Worm (Caenorhabditis elegans) whole organism, young adult: ENCODE measurements around the gene dnj-24.

Experiments used
- B0261.1 ChIP-seq: sonication (generic microtip); optimal IDR thresholded peaks from 2 replicates; lab custom pipeline; 2016; ENCODE audit warnings: mild to moderate bottlenecking, missing genetic modification characterization, moderate library complexity, missing compliant biosample characterization
- C17E4.6 ChIP-seq: fragments of 200-800 bp; sonication (Bioruptor generic); IDR thresholded peaks from 2 replicates; pipeline ENCODE4 v1.3.6; 2022; ENCODE audit warnings: missing genetic modification reagents, missing genetic modification characterization, missing compliant biosample characterization
- D2030.7 ChIP-seq: fragments of 200-800 bp; sonication (Bioruptor generic); IDR thresholded peaks from 2 replicates; pipeline ENCODE4 v1.3.6; 2022; ENCODE audit warnings: missing genetic modification reagents, missing genetic modification characterization, missing compliant biosample characterization
- F23B12.7 ChIP-seq: sonication (generic microtip); optimal IDR thresholded peaks from 2 replicates; lab custom pipeline; 2017; ENCODE audit warnings: missing genetic modification characterization, mild to moderate bottlenecking, missing compliant biosample characterization, antibody characterized with exemption, moderate library complexity; ENCODE audit not compliant: insufficient read depth
- F39B2.1 ChIP-seq: fragments of 200-800 bp; sonication (Bioruptor generic); IDR thresholded peaks from 2 replicates; pipeline ENCODE4 v1.3.6; 2022; ENCODE audit warnings: missing genetic modification reagents, missing genetic modification characterization, missing compliant biosample characterization
- F49E8.2 ChIP-seq: sonication (generic microtip); optimal IDR thresholded peaks from 3 replicates; lab custom pipeline; 2017; ENCODE audit warnings: missing genetic modification characterization, mild to moderate bottlenecking, missing compliant biosample characterization, antibody characterized with exemption, moderate library complexity; ENCODE audit not compliant: insufficient read depth
- Y67H2A.10 ChIP-seq: fragments of 200-800 bp; sonication (Bioruptor generic); conservative IDR thresholded peaks from 2 replicates; pipeline ENCODE4 v1.3.6; 2022; ENCODE audit warnings: missing genetic modification reagents, missing genetic modification characterization, missing compliant biosample characterization
- atf-7 ChIP-seq: sonication (generic microtip); optimal IDR thresholded peaks from 2 replicates; lab custom pipeline; 2017; ENCODE audit warnings: mild to moderate bottlenecking, missing genetic modification characterization, missing compliant biosample characterization
- athp-1 ChIP-seq: sonication (generic microtip); optimal IDR thresholded peaks from 2 replicates; lab custom pipeline; 2017; ENCODE audit warnings: mild to moderate bottlenecking, missing genetic modification characterization, missing compliant biosample characterization
- attf-3 ChIP-seq: fragments of 200-800 bp; sonication (Bioruptor generic); conservative IDR thresholded peaks from 2 replicates; pipeline ENCODE4 v1.3.6; 2022; ENCODE audit warnings: missing genetic modification reagents, missing genetic modification characterization, missing compliant biosample characterization
- attf-5 ChIP-seq: fragments of 200-800 bp; sonication (Bioruptor generic); optimal IDR thresholded peaks from 2 replicates; lab custom pipeline; 2018; ENCODE audit warnings: mild to moderate bottlenecking, missing genetic modification characterization, missing compliant biosample characterization
- ccch-3 ChIP-seq: fragments of 200-800 bp; sonication (Bioruptor generic); optimal IDR thresholded peaks from 2 replicates; lab custom pipeline; 2018; ENCODE audit warnings: mild to moderate bottlenecking, missing genetic modification characterization, missing compliant biosample characterization
- ceh-100 ChIP-seq: fragments of 200-800 bp; sonication (Bioruptor generic); IDR thresholded peaks from 2 replicates; pipeline ENCODE4 v1.3.6; 2022; ENCODE audit warnings: missing genetic modification reagents, missing genetic modification characterization, missing compliant biosample characterization
- ceh-27 ChIP-seq: fragments of 200-800 bp; sonication (Bioruptor generic); optimal IDR thresholded peaks from 2 replicates; lab custom pipeline; 2018; ENCODE audit warnings: mild to moderate bottlenecking, missing genetic modification characterization, moderate library complexity, missing compliant biosample characterization
- ceh-40 ChIP-seq: fragments of 200-800 bp; sonication (Bioruptor generic); IDR thresholded peaks from 2 replicates; pipeline ENCODE4 v1.3.6; 2022; ENCODE audit warnings: missing genetic modification characterization, missing compliant biosample characterization
- ceh-58 ChIP-seq: fragments of 200-800 bp; sonication (Bioruptor generic); IDR thresholded peaks from 2 replicates; pipeline ENCODE4 v1.3.6; 2022; ENCODE audit warnings: missing genetic modification characterization, missing compliant biosample characterization
- ceh-79 ChIP-seq: sonication (generic microtip); optimal IDR thresholded peaks from 2 replicates; lab custom pipeline; 2017; ENCODE audit warnings: mild to moderate bottlenecking, missing genetic modification characterization, missing compliant biosample characterization
- die-1 ChIP-seq: sonication (generic microtip); optimal IDR thresholded peaks from 2 replicates; lab custom pipeline; 2016; ENCODE audit warnings: missing genotype, mild to moderate bottlenecking, missing genetic modification characterization, missing compliant biosample characterization
- dpl-1 ChIP-seq: fragments of 150-350 bp; optimal IDR thresholded peaks from 2 replicates; lab custom pipeline; 2014; ENCODE audit warnings: missing biosample characterization, missing genetic modification reagents, missing genetic modification characterization
- efl-1 ChIP-seq: fragments of 150-350 bp; optimal IDR thresholded peaks from 2 replicates; lab custom pipeline; 2014; ENCODE audit warnings: missing biosample characterization, missing genetic modification reagents, missing genetic modification characterization
- hmg-1.2 ChIP-seq: fragments of 200-800 bp; sonication (Bioruptor generic); IDR thresholded peaks from 2 replicates; pipeline ENCODE4 v1.3.6; 2022; ENCODE audit warnings: missing genetic modification reagents, missing genetic modification characterization, missing compliant biosample characterization
- let-607 ChIP-seq, 2 experiments: fragments of 200-800 bp in 1 of 2; sonication (Bioruptor generic) in 1 of 2; sonication (generic microtip) in 1 of 2; optimal IDR thresholded peaks; 2 replicates each; lab custom pipeline; 2016 to 2018; ENCODE audit warnings: mild to moderate bottlenecking in 2 of 2, missing compliant biosample characterization in 2 of 2, missing genetic modification characterization in 2 of 2, moderate library complexity in 2 of 2, missing genotype in 1 of 2
- lin-26 ChIP-seq: fragments of 200-800 bp; sonication (Bioruptor generic); IDR thresholded peaks from 2 replicates; pipeline ENCODE4 v1.3.6; 2022; ENCODE audit warnings: missing genetic modification reagents, missing genetic modification characterization, missing compliant biosample characterization
- lin-35 ChIP-seq, 3 experiments: fragments of 150-350 bp in 2 of 3; sonication (generic microtip) in 1 of 3; optimal IDR thresholded peaks; 2 replicates each; lab custom pipeline; 2014 to 2018; ENCODE audit warnings: missing biosample characterization in 3 of 3, missing genetic modification characterization in 3 of 3, missing genetic modification reagents in 3 of 3
- lsy-27 ChIP-seq: sonication (generic microtip); optimal IDR thresholded peaks from 2 replicates; lab custom pipeline; 2017; ENCODE audit warnings: missing genetic modification characterization, mild to moderate bottlenecking, missing compliant biosample characterization, antibody characterized with exemption, missing genotype, borderline replicate concordance; ENCODE audit not compliant: insufficient read depth
- madf-10 ChIP-seq: sonication (generic microtip); optimal IDR thresholded peaks from 2 replicates; lab custom pipeline; 2016; ENCODE audit warnings: mild to moderate bottlenecking, missing genetic modification characterization, missing compliant biosample characterization
- madf-3 ChIP-seq: fragments of 200-800 bp; sonication (Bioruptor generic); IDR thresholded peaks from 2 replicates; pipeline ENCODE4 v1.3.6; 2022; ENCODE audit warnings: missing genetic modification reagents, missing genetic modification characterization, missing compliant biosample characterization
- madf-8 ChIP-seq: fragments of 200-800 bp; sonication (Bioruptor generic); conservative IDR thresholded peaks from 2 replicates; pipeline ENCODE4 v1.3.6; 2022; ENCODE audit warnings: missing genetic modification reagents, missing genetic modification characterization, missing compliant biosample characterization
- mcd-1 ChIP-seq: fragments of 200-800 bp; sonication (Bioruptor generic); IDR thresholded peaks from 2 replicates; pipeline ENCODE4 v1.3.6; 2022; ENCODE audit warnings: missing genetic modification reagents, missing genetic modification characterization, missing compliant biosample characterization
- mel-28 ChIP-seq: sonication (generic microtip); optimal IDR thresholded peaks from 2 replicates; lab custom pipeline; 2016; ENCODE audit warnings: borderline replicate concordance, mild to moderate bottlenecking, missing genetic modification characterization, missing compliant biosample characterization
- nhr-120 ChIP-seq: fragments of 200-800 bp; sonication (Bioruptor generic); IDR thresholded peaks from 2 replicates; pipeline ENCODE4 v1.3.6; 2022; ENCODE audit warnings: missing genetic modification characterization, missing compliant biosample characterization
- nhr-80 ChIP-seq: sonication (generic microtip); optimal IDR thresholded peaks from 2 replicates; lab custom pipeline; 2016; ENCODE audit warnings: missing genetic modification characterization, missing compliant biosample characterization
- nhr-90 ChIP-seq: sonication (generic microtip); optimal IDR thresholded peaks from 2 replicates; lab custom pipeline; 2016; ENCODE audit warnings: missing genotype, mild to moderate bottlenecking, missing genetic modification characterization, missing compliant biosample characterization
- pha-4 ChIP-seq: fragments of 150-350 bp; sonication (generic microtip); optimal IDR thresholded peaks from 2 replicates; lab custom pipeline; 2014; ENCODE audit warnings: missing biosample characterization, missing genetic modification reagents, missing genetic modification characterization
- rec-8 ChIP-seq, 2 experiments: sonication (generic microtip); optimal IDR thresholded peaks; 2 replicates each; lab custom pipeline; 2016; ENCODE audit warnings: mild to moderate bottlenecking in 2 of 2, missing genetic modification characterization in 2 of 2, missing genetic modification reagents in 2 of 2, missing genotype in 2 of 2, missing biosample characterization in 1 of 2, missing compliant biosample characterization in 1 of 2, moderate library complexity in 1 of 2
- sea-2 ChIP-seq: fragments of 200-800 bp; sonication (Bioruptor generic); IDR thresholded peaks from 2 replicates; pipeline ENCODE4 v1.3.6; 2022; ENCODE audit warnings: missing genetic modification characterization, missing compliant biosample characterization
- snpc-3.4 ChIP-seq: sonication (generic microtip); optimal IDR thresholded peaks from 2 replicates; lab custom pipeline; 2017; ENCODE audit warnings: missing genetic modification characterization, mild to moderate bottlenecking, missing compliant biosample characterization, antibody characterized with exemption, moderate library complexity, missing genotype, missing genetic modification reagents
- snpc-4 ChIP-seq, 5 experiments: fragments of 150-350 bp in 1 of 5; sonication (generic microtip) in 4 of 5; optimal IDR thresholded peaks; 2 replicates each; lab custom pipeline; 2014 to 2018; ENCODE audit warnings: missing genetic modification characterization in 5 of 5, missing biosample characterization in 3 of 5, antibody characterized with exemption in 2 of 5, mild to moderate bottlenecking in 2 of 5, missing compliant biosample characterization in 2 of 5, missing genotype in 2 of 5, moderate library complexity in 2 of 5, missing genetic modification reagents in 1 of 5
- somi-1 ChIP-seq: fragments of 200-800 bp; sonication (Bioruptor generic); optimal IDR thresholded peaks from 2 replicates; lab custom pipeline; 2018; ENCODE audit warnings: mild to moderate bottlenecking, missing genetic modification characterization, missing compliant biosample characterization
- sptf-2 ChIP-seq: fragments of 200-800 bp; sonication (Bioruptor generic); optimal IDR thresholded peaks from 2 replicates; lab custom pipeline; 2018; ENCODE audit warnings: mild to moderate bottlenecking, missing genetic modification characterization, missing compliant biosample characterization
- unc-62 ChIP-seq: fragments of 150-350 bp; optimal IDR thresholded peaks from 2 replicates; lab custom pipeline; 2014; ENCODE audit warnings: missing biosample characterization, missing genetic modification reagents, missing genetic modification characterization
- xnd-1 ChIP-seq: sonication (generic microtip); optimal IDR thresholded peaks from 2 replicates; lab custom pipeline; 2016; ENCODE audit warnings: missing genotype, missing genetic modification reagents, missing genetic modification characterization, missing compliant biosample characterization
- ztf-25 ChIP-seq: fragments of 200-800 bp; sonication (Bioruptor generic); IDR thresholded peaks from 2 replicates; pipeline ENCODE4 v1.3.6; 2022; ENCODE audit warnings: missing genetic modification reagents, missing genetic modification characterization, missing compliant biosample characterization
- ztf-6 ChIP-seq: fragments of 200-800 bp; sonication (Bioruptor generic); IDR thresholded peaks from 2 replicates; pipeline ENCODE4 v1.3.6; 2022; ENCODE audit warnings: missing genetic modification reagents, missing genetic modification characterization, missing compliant biosample characterization

The dnj-24 gene

DNA sequence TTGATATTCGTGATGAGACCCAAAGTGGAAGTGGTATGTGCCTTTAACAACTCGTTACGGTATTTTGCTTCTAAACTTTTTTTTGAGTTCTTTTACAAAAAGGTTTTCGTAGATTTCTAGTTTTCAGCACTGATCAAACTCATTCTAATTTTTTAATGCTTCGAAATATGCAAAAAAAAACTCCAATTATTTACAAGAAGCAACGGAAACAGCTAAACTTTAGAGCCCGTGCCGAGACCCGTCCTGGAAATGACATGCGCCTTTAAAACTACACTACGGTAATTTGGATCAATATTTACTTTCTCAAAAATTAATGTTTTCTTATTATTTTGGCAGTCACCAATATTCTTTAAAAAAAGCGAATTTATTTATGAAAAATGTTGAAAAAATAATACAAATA lies 43.3 kb downstream of the dnj-24 start (continued):
- peak; percentile 16 for TF ChIP-seq athp-1

DNA sequence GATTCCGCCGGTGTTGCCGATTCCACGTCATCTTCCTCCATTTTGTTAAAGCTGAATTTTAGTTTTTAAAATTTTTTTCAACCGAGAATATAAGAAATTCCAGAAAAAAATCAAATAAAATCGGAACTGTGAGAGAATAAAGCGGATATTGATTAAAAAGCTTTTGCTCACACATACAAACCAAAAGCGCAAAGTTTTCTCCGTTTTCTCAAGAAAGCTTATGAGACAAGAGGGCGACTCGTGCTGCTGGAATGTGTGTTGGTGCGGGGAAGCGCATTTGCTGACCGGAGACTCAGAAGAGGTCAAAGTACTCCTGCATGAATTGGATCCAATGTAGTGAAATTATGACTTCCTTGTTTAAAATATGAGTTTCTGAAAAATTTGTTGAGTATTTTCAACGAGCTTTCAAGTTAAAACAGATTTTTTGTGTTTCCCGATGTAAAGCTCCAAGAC lies 44.0 kb downstream of the dnj-24 start, which contains the start of gene paqr-2:
TSS of gene paqr-2 (minus strand) at position 51 of the 453 bp plus-strand sequence.
- TF ChIP-seq nhr-90 (tag; lab: Kevin White, UChicago) (no peak), ztf-25 (GFP tag; lab: Robert Waterston, UW) (no peak), ccch-3 (no peak), hmg-1.2 (GFP tag; lab: Robert Waterston, UW) (0 out of 2 replicates have a peak, but pooled peaks have one; percentile 18), madf-10 (no peak), ceh-58 (GFP tag; lab: Robert Waterston, UW) (no peak), attf-5 (GFP tag; lab: Kevin White, UChicago) (peak; percentile 52), attf-3 (GFP tag; lab: Robert Waterston, UW) (no peak), mcd-1 (peak; percentile 56), pha-4 (tag; lab: Kevin White, UChicago) (peak; percentile 11), somi-1 (no peak), nhr-120 (GFP tag; lab: Robert Waterston, UW) (no peak), nhr-80 (peak; percentile 38)

DNA sequence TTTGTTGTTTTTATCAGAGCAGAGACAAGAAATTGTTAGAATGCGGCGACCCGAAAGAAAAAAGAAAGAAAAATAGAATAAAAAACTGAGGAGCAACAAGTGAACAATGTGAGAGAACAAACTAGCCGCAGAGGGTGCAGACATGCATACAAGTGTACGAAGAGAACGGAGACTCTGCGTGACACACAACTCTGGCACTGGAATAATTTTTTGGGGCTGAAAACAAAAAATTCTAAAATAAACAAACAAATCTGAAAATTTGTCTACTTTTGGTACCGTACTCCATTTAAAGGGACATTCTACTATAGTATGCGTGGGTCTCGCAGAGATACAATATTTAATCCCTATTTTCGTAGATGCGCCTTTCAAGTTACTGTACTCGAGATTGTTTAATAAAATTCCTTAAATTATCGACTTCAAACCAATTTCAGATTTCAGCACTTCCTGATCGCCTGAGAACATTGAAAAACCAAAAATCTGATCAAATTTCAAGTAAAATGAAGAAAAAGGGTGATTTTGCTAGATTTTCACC lies 48.8 kb downstream of the dnj-24 start:
- TF ChIP-seq madf-8 (GFP tag; lab: Robert Waterston, UW): peak; percentile 67
- no peak for TF ChIP-seq madf-3 (GFP tag; lab: Robert Waterston, UW)
- TF ChIP-seq snpc-3.4 (tag; lab: Kevin White, UChicago): peak; percentile 47
- no peak for TF ChIP-seq ztf-6 (GFP tag; lab: Robert Waterston, UW)
- TF ChIP-seq let-607 (tag; optimal IDR thresholded peaks at IDR 0.05; lab: Kevin White, UChicago): no peak
- peak; percentile 46 for TF ChIP-seq efl-1
- no peak for TF ChIP-seq dpl-1 (GFP tag; lab: Kevin White, UChicago)
- peak; percentile 16 for TF ChIP-seq F49E8.2 (tag; lab: Kevin White, UChicago)
- no peak for TF ChIP-seq ceh-100
- TF ChIP-seq xnd-1 (tag; lab: Kevin White, UChicago): peak; percentile 78
- no peak for TF ChIP-seq F39B2.1 (GFP tag; lab: Robert Waterston, UW)
- no peak for TF ChIP-seq F23B12.7 (tag; lab: Kevin White, UChicago)
- no peak for TF ChIP-seq die-1 (tag; lab: Kevin White, UChicago)
- TF ChIP-seq rec-8 (tag; optimal IDR thresholded peaks at IDR 0.05; lab: Kevin White, UChicago): no peak
- no peak for TF ChIP-seq ceh-27
- TF ChIP-seq D2030.7: peak; percentile 43; the same call in 1 of the 2 replicates
- TF ChIP-seq snpc-4 (GFP tag; optimal IDR thresholded peaks at IDR 0.05; lab: Kevin White, UChicago): no peak
- TF ChIP-seq snpc-4 (tag; optimal IDR thresholded peaks at IDR 0.05; lab: Kevin White, UChicago): peak in 1 of 4 experiments; percentile 10
- TF ChIP-seq sea-2 (GFP tag; lab: Robert Waterston, UW): no peak
- TF ChIP-seq C17E4.6 (GFP tag; lab: Robert Waterston, UW): no peak
- TF ChIP-seq unc-62: no peak
- no peak for TF ChIP-seq lin-26 (GFP tag; lab: Robert Waterston, UW)
- TF ChIP-seq ceh-79 (tag; lab: Kevin White, UChicago): no peak
- TF ChIP-seq atf-7 (tag; lab: Kevin White, UChicago): no peak
- TF ChIP-seq nhr-80: peak; percentile 2
- no peak for TF ChIP-seq B0261.1 (tag; lab: Kevin White, UChicago)
- no peak for TF ChIP-seq madf-10
- no peak for TF ChIP-seq ceh-40
- TF ChIP-seq Y67H2A.10 (GFP tag; lab: Robert Waterston, UW): no peak
- TF ChIP-seq mel-28 (tag; lab: Kevin White, UChicago): no peak
- no peak for TF ChIP-seq lsy-27
- TF ChIP-seq sptf-2 (GFP tag; lab: Kevin White, UChicago): no peak
- no peak for TF ChIP-seq lin-35 (GFP tag; optimal IDR thresholded peaks at IDR 0.05; lab: Kevin White, UChicago)
